Fruit fly (Drosophila melanogaster) whole organism, embryonic: ENCODE results near the gene Art2.

ENCODE experiments used
- CG10366 ChIP-seq: fragments of 200-800 bp; sonication (Bioruptor generic); IDR thresholded peaks from 2 replicates; pipeline ENCODE4 v1.3.6; 2022; ENCODE audit warnings: missing biosample characterization, missing genetic modification characterization
- CG11504 ChIP-seq: fragments of 200-800 bp; sonication (Bioruptor generic); optimal IDR thresholded peaks from 3 replicates; lab custom pipeline; 2019; ENCODE audit warnings: missing biosample characterization, mild to moderate bottlenecking, missing genetic modification characterization, moderate library complexity
- CG12299 ChIP-seq: fragments of 200-800 bp; sonication (Bioruptor generic); optimal IDR thresholded peaks from 2 replicates; lab custom pipeline; 2018; ENCODE audit warnings: missing biosample characterization, mild to moderate bottlenecking, missing genetic modification characterization
- CG14710 ChIP-seq: fragments of 200-800 bp; sonication (Bioruptor generic); optimal IDR thresholded peaks from 3 replicates; lab custom pipeline; 2019; ENCODE audit warnings: missing biosample characterization, mild to moderate bottlenecking, missing genetic modification characterization, moderate library complexity
- CG15269 ChIP-seq: fragments of 200-800 bp; sonication (Bioruptor generic); optimal IDR thresholded peaks from 2 replicates; lab custom pipeline; 2018; ENCODE audit warnings: missing biosample characterization, mild to moderate bottlenecking, missing genetic modification characterization, moderate library complexity
- CG15514 ChIP-seq: fragments of 200-800 bp; sonication (Bioruptor generic); optimal IDR thresholded peaks from 3 replicates; lab custom pipeline; 2017; ENCODE audit warnings: missing biosample characterization, missing genetic modification characterization, mild to moderate bottlenecking, moderate library complexity, missing genetic modification reagents
- CG17361 ChIP-seq: fragments of 200-800 bp; sonication (Bioruptor generic); IDR thresholded peaks from 3 replicates; pipeline ENCODE4 v1.3.6; 2022; ENCODE audit warnings: missing biosample characterization, missing genetic modification characterization
- CG18599 ChIP-seq: fragments of 200-800 bp; sonication (Bioruptor generic); optimal IDR thresholded peaks from 3 replicates; lab custom pipeline; 2017; ENCODE audit warnings: missing biosample characterization, missing genetic modification characterization, mild to moderate bottlenecking, moderate library complexity, missing genetic modification reagents
- CG2120 ChIP-seq: fragments of 200-800 bp; sonication (Bioruptor generic); optimal IDR thresholded peaks from 3 replicates; lab custom pipeline; 2016; ENCODE audit warnings: missing biosample characterization, missing genetic modification characterization
- CG2678 ChIP-seq: fragments of 200-800 bp; sonication (Bioruptor generic); optimal IDR thresholded peaks from 3 replicates; lab custom pipeline; 2019; ENCODE audit warnings: missing biosample characterization, mild to moderate bottlenecking, missing genetic modification characterization, moderate library complexity
- CG32532 ChIP-seq: fragments of 200-800 bp; sonication (Bioruptor generic); IDR thresholded peaks from 2 replicates; pipeline ENCODE4 v1.3.6; 2022; ENCODE audit warnings: missing biosample characterization, missing genetic modification characterization
- CG3281 ChIP-seq: fragments of 200-800 bp; sonication (Bioruptor generic); optimal IDR thresholded peaks from 3 replicates; lab custom pipeline; 2017; ENCODE audit warnings: missing biosample characterization, mild to moderate bottlenecking, missing genetic modification characterization
- CG3847 ChIP-seq: fragments of 200-800 bp; sonication (Bioruptor generic); IDR thresholded peaks from 2 replicates; pipeline ENCODE4 v1.3.6; 2022; ENCODE audit warnings: missing biosample characterization, missing genetic modification characterization
- CG4328 ChIP-seq: fragments of 200-800 bp; sonication (Bioruptor generic); optimal IDR thresholded peaks from 3 replicates; lab custom pipeline; 2017; ENCODE audit warnings: missing biosample characterization, missing genetic modification reagents, missing genetic modification characterization
- CG6689 ChIP-seq: fragments of 200-800 bp; sonication (Bioruptor generic); IDR thresholded peaks from 2 replicates; pipeline ENCODE4 v1.3.6; 2022; ENCODE audit warnings: missing biosample characterization, missing genetic modification characterization
- CG7556 ChIP-seq: fragments of 200-800 bp; sonication (Bioruptor generic); optimal IDR thresholded peaks from 2 replicates; lab custom pipeline; 2017; ENCODE audit warnings: missing biosample characterization, mild to moderate bottlenecking, missing genetic modification characterization
- CG7839 ChIP-seq: fragments of 200-800 bp; sonication (Bioruptor generic); optimal IDR thresholded peaks from 3 replicates; lab custom pipeline; 2018; ENCODE audit warnings: missing biosample characterization, mild to moderate bottlenecking, missing genetic modification characterization, moderate library complexity
- Dp ChIP-seq: fragments of 200-800 bp; sonication (Bioruptor generic); optimal IDR thresholded peaks from 2 replicates; lab custom pipeline; 2018; ENCODE audit warnings: missing biosample characterization, mild to moderate bottlenecking, missing genetic modification characterization, moderate library complexity
- Dref ChIP-seq: fragments of 200-800 bp; sonication (Bioruptor generic); IDR thresholded peaks from 2 replicates; pipeline ENCODE4 v1.3.6; 2022; ENCODE audit warnings: missing biosample characterization, missing genetic modification characterization
- Ets65A ChIP-seq: fragments of 200-800 bp; sonication (Bioruptor generic); peaks from one replicate; lab custom pipeline; 2016; ENCODE audit warnings: missing biosample characterization, missing genetic modification characterization
- Fer1 ChIP-seq: fragments of 200-800 bp; sonication (Bioruptor generic); optimal IDR thresholded peaks from 2 replicates; lab custom pipeline; 2017; ENCODE audit warnings: missing biosample characterization, mild to moderate bottlenecking, missing genetic modification characterization
- Hmr ChIP-seq: fragments of 200-800 bp; sonication (Bioruptor generic); optimal IDR thresholded peaks from 3 replicates; lab custom pipeline; 2017; ENCODE audit warnings: mild to moderate bottlenecking, missing biosample characterization, missing genetic modification reagents, missing genetic modification characterization
- Med ChIP-seq: fragments of 200-800 bp; sonication (Bioruptor generic); peaks from one replicate; lab custom pipeline; 2016; ENCODE audit warnings: missing biosample characterization, missing genetic modification characterization, mild to moderate bottlenecking, inconsistent platforms, moderate library complexity
- Meics ChIP-seq: fragments of 200-800 bp; sonication (Bioruptor generic); optimal IDR thresholded peaks from 2 replicates; lab custom pipeline; 2017; ENCODE audit warnings: missing biosample characterization, mild to moderate bottlenecking, missing genetic modification characterization
- Nf-YA ChIP-seq: fragments of 200-800 bp; sonication (Bioruptor generic); IDR thresholded peaks from 2 replicates; pipeline ENCODE4 v1.3.6; 2022; ENCODE audit warnings: missing biosample characterization, missing genetic modification characterization
- Pdp1 ChIP-seq, 2 experiments: fragments of 200-800 bp; sonication (Bioruptor generic); optimal IDR thresholded peaks; 3 replicates each; lab custom pipeline; 2016; ENCODE audit warnings: missing biosample characterization in 2 of 2, missing genetic modification characterization in 2 of 2, mild to moderate bottlenecking in 1 of 2, moderate library complexity in 1 of 2
- Rfx ChIP-seq: fragments of 200-800 bp; sonication (Bioruptor generic); IDR thresholded peaks from 2 replicates; pipeline ENCODE4 v1.3.6; 2022; ENCODE audit warnings: missing biosample characterization, missing genetic modification characterization
- Sox102F ChIP-seq: fragments of 200-800 bp; sonication (Bioruptor generic); optimal IDR thresholded peaks from 2 replicates; lab custom pipeline; 2018; ENCODE audit warnings: missing biosample characterization, mild to moderate bottlenecking, missing genetic modification characterization, moderate library complexity
- Xrp1 ChIP-seq: fragments of 200-800 bp; sonication (Bioruptor generic); IDR thresholded peaks from 2 replicates; pipeline ENCODE4 v1.3.6; 2022; ENCODE audit warnings: missing biosample characterization, missing genetic modification characterization
- dati ChIP-seq: fragments of 200-800 bp; sonication (Bioruptor generic); IDR thresholded peaks from 2 replicates; pipeline ENCODE4 v1.3.6; 2022; ENCODE audit warnings: missing biosample characterization, missing genetic modification characterization
- dysf ChIP-seq: fragments of 200-800 bp; sonication (Bioruptor generic); IDR thresholded peaks from 3 replicates; pipeline ENCODE4 v1.3.6; 2022; ENCODE audit warnings: missing biosample characterization, missing genetic modification characterization
- ewg ChIP-seq: fragments of 200-800 bp; sonication (Bioruptor generic); optimal IDR thresholded peaks from 3 replicates; lab custom pipeline; 2017; ENCODE audit warnings: mild to moderate bottlenecking, missing biosample characterization, missing genetic modification reagents, missing genetic modification characterization
- gem ChIP-seq: fragments of 200-800 bp; sonication (Bioruptor generic); optimal IDR thresholded peaks from 2 replicates; lab custom pipeline; 2019; ENCODE audit warnings: missing biosample characterization, mild to moderate bottlenecking, missing genetic modification characterization, moderate library complexity
- grau ChIP-seq: fragments of 200-800 bp; optimal IDR thresholded peaks from 3 replicates; lab custom pipeline; 2019; ENCODE audit warnings: missing biosample characterization, mild to moderate bottlenecking, missing genetic modification characterization, moderate library complexity
- ham ChIP-seq: fragments of 200-800 bp; sonication (Bioruptor generic); IDR thresholded peaks from 2 replicates; pipeline ENCODE4 v1.3.6; 2022; ENCODE audit warnings: missing biosample characterization, missing genetic modification characterization
- lab ChIP-seq: fragments of 200-800 bp; sonication (Bioruptor generic); optimal IDR thresholded peaks from 3 replicates; lab custom pipeline; 2017; ENCODE audit warnings: missing biosample characterization, missing genetic modification characterization, mild to moderate bottlenecking, moderate library complexity, missing genetic modification reagents
- pfk ChIP-seq: fragments of 200-800 bp; sonication (Bioruptor generic); optimal IDR thresholded peaks from 2 replicates; lab custom pipeline; 2018; ENCODE audit warnings: missing biosample characterization, mild to moderate bottlenecking, missing genetic modification characterization, moderate library complexity
- row ChIP-seq: fragments of 200-800 bp; sonication (Bioruptor generic); IDR thresholded peaks from 3 replicates; pipeline ENCODE4 v1.3.6; 2022; ENCODE audit warnings: missing biosample characterization, missing genetic modification characterization
- slbo ChIP-seq: fragments of 200-800 bp; sonication (Bioruptor generic); IDR thresholded peaks from 2 replicates; pipeline ENCODE4 v1.3.6; 2022; ENCODE audit warnings: missing biosample characterization, missing genetic modification characterization
- ssp ChIP-seq: fragments of 200-800 bp; sonication (Bioruptor generic); IDR thresholded peaks from 2 replicates; pipeline ENCODE4 v1.3.6; 2022; ENCODE audit warnings: missing biosample characterization, missing genetic modification characterization
- stwl ChIP-seq: fragments of 200-800 bp; sonication (Bioruptor generic); optimal IDR thresholded peaks from 3 replicates; lab custom pipeline; 2018; ENCODE audit warnings: missing biosample characterization, mild to moderate bottlenecking, missing genetic modification characterization, moderate library complexity
- vvl ChIP-seq: fragments of 200-800 bp; sonication (Bioruptor generic); IDR thresholded peaks from 2 replicates; pipeline ENCODE4 v1.3.6; 2022; ENCODE audit warnings: missing biosample characterization, missing genetic modification characterization

Art2 gene

dm6 chr2L:4248314-4248713 is 32.8 kb downstream of the Art2 start (continued):
- peak; percentile 42; the same call in 1 of the 3 replicates for TF ChIP-seq dysf (GFP tag; lab: Robert Waterston, UW)
- TF ChIP-seq, all 482 proteins: peak for 50

- TF ChIP-seq Xrp1 (GFP tag; lab: Robert Waterston, UW) (peak; percentile 18; the same call in 1 of the 2 replicates), Dp (GFP tag; lab: Kevin White, UChicago) (no peak), Hmr (peak; percentile 34), CG4328 (GFP tag; lab: Kevin White, UChicago) (no peak), slbo (GFP tag; lab: Robert Waterston, UW) (0 out of 2 replicates have a peak, but pooled peaks have one; percentile 21), Fer1 (GFP tag; lab: Kevin White, UChicago) (peak; percentile 34), CG6689 (0 out of 2 replicates have a peak, but pooled peaks have one; percentile 18), CG2120 (GFP tag; lab: Kevin White, UChicago) (peak; percentile 40), CG15269 (tag; lab: Kevin White, UChicago) (peak; percentile 7), Sox102F (peak; percentile 8), Ets65A (GFP tag; lab: Kevin White, UChicago) (peak; percentile 41), CG18599 (peak; percentile 60), CG11504 (tag; lab: Kevin White, UChicago) (peak; percentile 3), Pdp1 (GFP tag; optimal IDR thresholded peaks at IDR 0.05; lab: Kevin White, UChicago) (peak in 1 of 2 experiments; percentile 52), CG10366 (no peak), ewg (GFP tag; lab: Kevin White, UChicago) (no peak), ssp (no peak), CG3281 (GFP tag; lab: Kevin White, UChicago) (peak; percentile 27), Med (GFP tag; lab: Kevin White, UChicago) (peak; percentile 61), lab (GFP tag; lab: Kevin White, UChicago) (peak; percentile 46), ham (GFP tag; lab: Robert Waterston, UW) (no peak), CG32532 (GFP tag; lab: Robert Waterston, UW) (0 out of 2 replicates have a peak, but pooled peaks have one; percentile 32), row (GFP tag; lab: Robert Waterston, UW) (peak; percentile 30; the same call in 1 of the 3 replicates), dati (GFP tag; lab: Robert Waterston, UW) (no peak), pfk (GFP tag; lab: Kevin White, UChicago) (no peak), CG14710 (no peak), CG17361 (GFP tag; lab: Robert Waterston, UW) (no peak), CG2678 (peak; percentile 29), CG7556 (peak; percentile 1), gem (tag; lab: Kevin White, UChicago) (peak; percentile 29), vvl (GFP tag; lab: Robert Waterston, UW) (0 out of 2 replicates have a peak, but pooled peaks have one; percentile 16), stwl (tag; lab: Kevin White, UChicago) (no peak), grau (tag; lab: Kevin White, UChicago) (peak; percentile 19), Nf-YA (GFP tag; lab: Robert Waterston, UW) (no peak), CG3847 (peak; percentile 33; the same call in 1 of the 2 replicates), CG7839 (tag; lab: Kevin White, UChicago) (peak; percentile 18), dysf (GFP tag; lab: Robert Waterston, UW) (0 out of 3 replicates have a peak, but pooled peaks have one; percentile 35), Dref (GFP tag; lab: Robert Waterston, UW) (no peak), CG12299 (tag; lab: Kevin White, UChicago) (no peak), CG15514 (GFP tag; lab: Kevin White, UChicago) (peak; percentile 21), Meics (GFP tag; lab: Kevin White, UChicago) (peak; percentile 39), Rfx (0 out of 2 replicates have a peak, but pooled peaks have one; percentile 24)
Measured at dm6 chr2L:4246376-4246775, 34.7 kb downstream of the Art2 start.
